Worm (Caenorhabditis elegans) whole organism, L1 larva: Measurements from ENCODE around the gene arle-14.

Experiments
- C04F5.9 ChIP-seq: sonication (generic microtip); optimal IDR thresholded peaks from 2 replicates; lab custom pipeline; 2016; ENCODE audit warnings: missing genetic modification characterization, missing compliant biosample characterization
- C16A3.4 ChIP-seq: fragments of 150-350 bp; optimal IDR thresholded peaks from 2 replicates; lab custom pipeline; 2014; ENCODE audit warnings: missing biosample characterization, missing genetic modification characterization
- aha-1 ChIP-seq: fragments of 150-350 bp; optimal IDR thresholded peaks from 2 replicates; lab custom pipeline; 2014; ENCODE audit warnings: missing biosample characterization, missing genetic modification characterization
- ama-1 ChIP-seq: fragments of 150-350 bp; optimal IDR thresholded peaks from 2 replicates; lab custom pipeline; 2014
- blmp-1 ChIP-seq: fragments of 150-350 bp; optimal IDR thresholded peaks from 2 replicates; lab custom pipeline; 2014; ENCODE audit warnings: missing biosample characterization, missing genetic modification characterization
- ceh-63 ChIP-seq: fragments of 200-800 bp; sonication (Bioruptor generic); optimal IDR thresholded peaks from 2 replicates; lab custom pipeline; 2018; ENCODE audit warnings: mild to moderate bottlenecking, missing genetic modification characterization, missing compliant biosample characterization
- ceh-8 ChIP-seq: fragments of 200-800 bp; sonication (Bioruptor generic); optimal IDR thresholded peaks from 2 replicates; lab custom pipeline; 2018; ENCODE audit warnings: mild to moderate bottlenecking, missing genetic modification characterization, moderate library complexity, missing compliant biosample characterization
- dsc-1 ChIP-seq: sonication (generic microtip); optimal IDR thresholded peaks from 2 replicates; lab custom pipeline; 2016; ENCODE audit warnings: mild to moderate bottlenecking, missing genetic modification characterization, missing compliant biosample characterization
- egl-27 ChIP-seq, 2 experiments: fragments of 150-350 bp in 1 of 2; sonication (generic microtip); optimal IDR thresholded peaks; 3 replicates each; lab custom pipeline; 2017 to 2018; ENCODE audit warnings: missing biosample characterization in 2 of 2, missing genetic modification characterization in 2 of 2, missing genetic modification reagents in 2 of 2
- elt-2 ChIP-seq: sonication (generic microtip); optimal IDR thresholded peaks from 2 replicates; lab custom pipeline; 2016; ENCODE audit warnings: missing genetic modification characterization, mild to moderate bottlenecking, inconsistent platforms, missing compliant biosample characterization, missing genetic modification reagents
- elt-3 ChIP-seq, 6 experiments: fragments of 150-350 bp in 1 of 6; sonication (generic microtip); optimal IDR thresholded peaks; 2 replicates each; lab custom pipeline; 2017 to 2018; ENCODE audit warnings: missing biosample characterization in 6 of 6, missing genetic modification characterization in 6 of 6, inconsistent platforms in 1 of 6
- ets-5 ChIP-seq: fragments of 200-800 bp; sonication (Bioruptor generic); IDR thresholded peaks from 2 replicates; pipeline ENCODE4 v1.3.6; 2022; ENCODE audit warnings: missing genetic modification characterization, missing compliant biosample characterization
- grh-1 ChIP-seq: fragments of 200-800 bp; sonication (Bioruptor generic); IDR thresholded peaks from 2 replicates; pipeline ENCODE4 v1.3.6; 2022; ENCODE audit warnings: missing genetic modification reagents, missing genetic modification characterization, missing compliant biosample characterization
- hlh-17 ChIP-seq: fragments of 200-800 bp; sonication (Bioruptor generic); optimal IDR thresholded peaks from 2 replicates; lab custom pipeline; 2018; ENCODE audit warnings: missing genetic modification characterization, mild to moderate bottlenecking, missing compliant biosample characterization, moderate library complexity, borderline replicate concordance
- hpl-2 ChIP-seq: fragments of 150-350 bp; optimal IDR thresholded peaks from 2 replicates; lab custom pipeline; 2014; ENCODE audit warnings: missing biosample characterization, missing genetic modification reagents, missing genetic modification characterization
- irx-1 ChIP-seq: sonication (generic microtip); optimal IDR thresholded peaks from 2 replicates; lab custom pipeline; 2016; ENCODE audit warnings: missing genetic modification characterization, missing compliant biosample characterization
- lin-14 ChIP-seq: fragments of 200-800 bp; sonication (Bioruptor generic); optimal IDR thresholded peaks from 2 replicates; lab custom pipeline; 2018; ENCODE audit warnings: mild to moderate bottlenecking, missing genetic modification characterization, moderate library complexity, missing compliant biosample characterization
- lin-39 ChIP-seq: fragments of 150-350 bp; optimal IDR thresholded peaks from 2 replicates; lab custom pipeline; 2014; ENCODE audit warnings: missing biosample characterization, missing genetic modification reagents, missing genetic modification characterization
- lir-3 ChIP-seq: sonication (generic microtip); optimal IDR thresholded peaks from 2 replicates; lab custom pipeline; 2016; ENCODE audit warnings: mild to moderate bottlenecking, missing genetic modification characterization, moderate library complexity, missing compliant biosample characterization; ENCODE audit not compliant: poor library complexity
- lsy-2 ChIP-seq, 2 experiments: fragments of 150-350 bp; optimal IDR thresholded peaks; 2 replicates each; lab custom pipeline; 2014; ENCODE audit warnings: missing biosample characterization in 2 of 2, missing genetic modification characterization in 2 of 2
- mab-9 ChIP-seq: fragments of 200-800 bp; sonication (Bioruptor generic); IDR thresholded peaks from 2 replicates; pipeline ENCODE4 v1.3.6; 2022; ENCODE audit warnings: missing genetic modification reagents, missing genetic modification characterization, missing compliant biosample characterization
- mef-2 ChIP-seq: fragments of 150-350 bp; optimal IDR thresholded peaks from 2 replicates; lab custom pipeline; 2014; ENCODE audit warnings: missing biosample characterization, missing genetic modification characterization
- nhr-11 ChIP-seq: fragments of 150-350 bp; optimal IDR thresholded peaks from 2 replicates; lab custom pipeline; 2014; ENCODE audit warnings: missing biosample characterization, missing genetic modification characterization
- nhr-19 ChIP-seq: fragments of 200-800 bp; sonication (Bioruptor generic); conservative IDR thresholded peaks from 2 replicates; pipeline ENCODE4 v1.3.6; 2022; ENCODE audit warnings: missing genetic modification characterization, missing compliant biosample characterization
- nhr-237 ChIP-seq: fragments of 150-350 bp; optimal IDR thresholded peaks from 2 replicates; lab custom pipeline; 2014; ENCODE audit warnings: missing biosample characterization, missing genetic modification characterization
- nhr-28 ChIP-seq: fragments of 150-350 bp; optimal IDR thresholded peaks from 2 replicates; lab custom pipeline; 2014; ENCODE audit warnings: missing biosample characterization, missing genetic modification characterization
- nhr-71 ChIP-seq: sonication (generic microtip); optimal IDR thresholded peaks from 2 replicates; lab custom pipeline; 2016; ENCODE audit warnings: mild to moderate bottlenecking, missing genetic modification characterization, moderate library complexity, missing compliant biosample characterization
- nhr-76 ChIP-seq: sonication (generic microtip); optimal IDR thresholded peaks from 2 replicates; lab custom pipeline; 2017; ENCODE audit warnings: missing biosample characterization, missing genetic modification characterization
- nhr-77 ChIP-seq: fragments of 150-350 bp; optimal IDR thresholded peaks from 2 replicates; lab custom pipeline; 2014; ENCODE audit warnings: missing biosample characterization, missing genetic modification characterization
- nhr-85 ChIP-seq: sonication (generic microtip); peaks from one replicate; lab custom pipeline; 2016; ENCODE audit warnings: missing genetic modification characterization, inconsistent platforms, missing compliant biosample characterization
- nhr-90 ChIP-seq: sonication (generic microtip); optimal IDR thresholded peaks from 2 replicates; lab custom pipeline; 2016; ENCODE audit warnings: mild to moderate bottlenecking, missing genetic modification characterization, missing compliant biosample characterization; ENCODE audit not compliant: poor library complexity
- pax-3 ChIP-seq: fragments of 200-800 bp; sonication (Bioruptor generic); optimal IDR thresholded peaks from 2 replicates; lab custom pipeline; 2018; ENCODE audit warnings: mild to moderate bottlenecking, missing genetic modification characterization, moderate library complexity, missing compliant biosample characterization
- pqm-1 ChIP-seq: sonication (generic microtip); optimal IDR thresholded peaks from 3 replicates; lab custom pipeline; 2017; ENCODE audit warnings: missing biosample characterization, missing genetic modification characterization
- skn-1 ChIP-seq: fragments of 150-350 bp; optimal IDR thresholded peaks from 2 replicates; lab custom pipeline; 2014; ENCODE audit warnings: missing biosample characterization, missing genetic modification characterization
- snu-23 ChIP-seq: sonication (generic microtip); optimal IDR thresholded peaks from 2 replicates; lab custom pipeline; 2016; ENCODE audit warnings: missing genetic modification characterization, missing compliant biosample characterization
- sox-4 ChIP-seq: sonication (generic microtip); optimal IDR thresholded peaks from 2 replicates; lab custom pipeline; 2016; ENCODE audit warnings: missing genetic modification characterization, missing compliant biosample characterization
- sptf-1 ChIP-seq: fragments of 150-350 bp; optimal IDR thresholded peaks from 2 replicates; lab custom pipeline; 2014; ENCODE audit warnings: missing biosample characterization, missing genetic modification characterization
- sup-37 ChIP-seq: fragments of 200-800 bp; sonication (Bioruptor generic); optimal IDR thresholded peaks from 2 replicates; lab custom pipeline; 2018; ENCODE audit warnings: mild to moderate bottlenecking, missing genetic modification characterization, missing compliant biosample characterization
- swsn-7 ChIP-seq: sonication (generic microtip); optimal IDR thresholded peaks from 2 replicates; lab custom pipeline; 2016; ENCODE audit warnings: missing genetic modification characterization, missing compliant biosample characterization
- unc-130 ChIP-seq: fragments of 150-350 bp; optimal IDR thresholded peaks from 2 replicates; lab custom pipeline; 2017; ENCODE audit warnings: missing biosample characterization, missing genetic modification characterization, inconsistent platforms
- vab-15 ChIP-seq: sonication (generic microtip); optimal IDR thresholded peaks from 2 replicates; lab custom pipeline; 2017; ENCODE audit warnings: missing genotype, mild to moderate bottlenecking, missing genetic modification characterization, missing compliant biosample characterization
- xbp-1 ChIP-seq: sonication (generic microtip); optimal IDR thresholded peaks from 2 replicates; lab custom pipeline; 2016; ENCODE audit warnings: missing genetic modification characterization, missing compliant biosample characterization
- zag-1 ChIP-seq: fragments of 150-350 bp; optimal IDR thresholded peaks from 2 replicates; lab custom pipeline; 2014; ENCODE audit warnings: missing biosample characterization, missing genetic modification characterization
- zip-4 ChIP-seq: fragments of 200-800 bp; sonication (Bioruptor generic); optimal IDR thresholded peaks from 2 replicates; lab custom pipeline; 2018; ENCODE audit warnings: mild to moderate bottlenecking, missing genetic modification characterization, moderate library complexity, missing compliant biosample characterization
- ztf-11 ChIP-seq, 2 experiments: sonication (generic microtip); optimal IDR thresholded peaks; 2 replicates each; lab custom pipeline; 2016 to 2017; ENCODE audit warnings: missing genetic modification characterization in 2 of 2, missing biosample characterization in 1 of 2, missing compliant biosample characterization in 1 of 2
- ztf-4 ChIP-seq: fragments of 150-350 bp; optimal IDR thresholded peaks from 2 replicates; lab custom pipeline; 2014; ENCODE audit warnings: missing biosample characterization, missing genetic modification characterization

Gene arle-14

DNA sequence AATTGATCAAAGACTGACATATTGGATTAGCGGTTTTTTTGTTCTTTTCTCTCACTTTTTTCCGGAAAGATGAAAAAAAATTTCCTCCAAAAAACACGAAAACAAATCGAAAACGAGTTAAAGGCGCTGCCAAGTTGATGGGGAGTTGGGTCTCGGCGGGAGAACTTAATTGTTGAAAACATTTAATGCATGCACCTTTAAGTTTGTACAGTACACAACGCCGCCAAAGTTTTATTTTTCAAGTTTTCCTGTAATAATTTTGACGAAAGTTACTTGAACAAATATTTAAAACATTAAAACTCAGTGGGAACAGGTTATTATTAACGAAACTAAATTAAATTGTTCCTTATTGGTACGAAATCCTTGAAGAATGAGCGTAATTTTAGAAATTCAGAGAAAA lies 8.8 kb downstream of the arle-14 start:
- TF ChIP-seq skn-1 (tag; lab: Kevin White, UChicago) (no peak), nhr-19 (no peak), nhr-77 (tag; lab: Kevin White, UChicago) (no peak), elt-2 (tag; lab: Kevin White, UChicago) (no peak), sptf-1 (no peak), xbp-1 (tag; lab: Kevin White, UChicago) (no peak), nhr-76 (tag; lab: Kevin White, UChicago) (no peak), snu-23 (GFP tag; lab: Kevin White, UChicago) (no peak), nhr-28 (tag; lab: Kevin White, UChicago) (no peak), zag-1 (tag; lab: Kevin White, UChicago) (no peak), egl-27 (tag; optimal IDR thresholded peaks at IDR 0.05; lab: Kevin White, UChicago) (no peak), aha-1 (tag; lab: Kevin White, UChicago) (no peak), lir-3 (tag; lab: Kevin White, UChicago) (no peak), mef-2 (no peak)

DNA sequence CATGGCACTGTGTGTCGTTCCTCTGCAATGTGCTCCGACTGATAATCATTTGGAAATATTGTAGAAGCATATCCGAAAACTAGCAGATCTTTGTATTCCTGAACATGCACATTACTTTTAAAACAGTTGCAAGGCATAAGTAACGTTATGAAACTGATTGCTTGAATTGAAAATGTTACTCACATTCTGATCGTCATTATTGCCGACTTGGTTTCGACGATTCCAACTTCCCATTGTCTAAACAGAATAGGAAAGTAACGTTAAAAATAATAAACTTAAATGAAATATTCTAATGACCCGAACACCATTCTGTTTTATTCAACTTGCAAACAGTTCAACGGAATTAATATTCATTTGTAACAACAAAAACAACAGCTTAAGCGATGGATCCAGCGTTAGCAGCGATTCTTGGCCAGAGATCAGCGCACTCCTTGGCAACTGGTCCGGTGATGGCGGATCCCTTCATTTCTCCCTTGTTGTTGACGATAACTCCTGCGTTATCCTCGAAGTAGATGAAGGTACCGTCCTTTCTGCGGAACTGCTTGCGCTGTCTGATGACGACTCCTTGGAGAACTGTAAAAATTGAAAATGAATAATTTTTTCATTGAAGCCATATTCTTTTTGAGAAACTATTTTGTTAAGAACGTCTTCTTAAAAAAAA lies 12.7 kb downstream of the arle-14 start, which contains the start of gene swp-1:
TSS of gene swp-1 (minus strand) at position 298 of the 661 bp plus-strand sequence.
- TF ChIP-seq nhr-85 (peak; percentile 49), lsy-2 (tag; optimal IDR thresholded peaks at IDR 0.05; lab: Kevin White, UChicago) (peak in 1 of 2 experiments; percentile 26), xbp-1 (tag; lab: Kevin White, UChicago) (no peak), lin-14 (GFP tag; lab: Kevin White, UChicago) (no peak), dsc-1 (tag; lab: Kevin White, UChicago) (no peak), elt-2 (tag; lab: Kevin White, UChicago) (no peak), nhr-90 (tag; lab: Kevin White, UChicago) (no peak), ceh-8 (GFP tag; lab: Kevin White, UChicago) (no peak), vab-15 (no peak), zip-4 (GFP tag; lab: Kevin White, UChicago) (no peak), nhr-71 (tag; lab: Kevin White, UChicago) (peak; percentile 13), swsn-7 (tag; lab: Kevin White, UChicago) (no peak), aha-1 (tag; lab: Kevin White, UChicago) (no peak), pqm-1 (tag; lab: Kevin White, UChicago) (no peak)

DNA sequence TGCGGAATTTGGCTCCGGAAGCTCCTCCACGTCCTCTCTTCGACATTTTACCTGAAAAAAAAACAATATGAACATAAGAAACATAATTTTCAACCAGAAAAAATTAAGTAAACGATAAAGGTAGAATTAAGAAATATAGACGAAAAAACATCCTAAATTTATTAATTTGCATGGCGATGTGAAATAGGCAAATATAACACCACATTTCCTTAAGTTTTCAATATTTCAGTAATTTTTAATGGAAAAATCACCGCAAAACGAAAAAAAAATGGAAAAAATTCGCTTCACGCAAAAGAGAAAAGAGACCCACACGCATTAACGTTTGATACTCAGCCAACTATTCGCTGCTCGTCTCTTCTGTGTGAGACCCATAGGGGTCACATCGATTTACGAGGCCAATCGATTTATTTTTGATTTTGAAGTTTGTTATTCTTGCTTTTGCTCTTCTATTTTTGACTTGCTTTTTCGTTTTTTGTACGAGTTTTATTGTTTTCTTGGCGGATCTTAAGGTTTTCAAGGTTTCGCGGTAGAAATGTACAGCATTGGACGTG lies 13.4 kb downstream of the arle-14 start, which contains the start of gene rpl-23:
TSS of gene rpl-23 (minus strand) at position 51 of the 551 bp plus-strand sequence.
- TF ChIP-seq unc-130 (peak; percentile 85), pax-3 (tag; lab: Kevin White, UChicago) (peak; percentile 80), lin-39 (tag; lab: Kevin White, UChicago) (peak; percentile 78), ztf-4 (tag; lab: Kevin White, UChicago) (peak; percentile 79), elt-3 (tag; optimal IDR thresholded peaks at IDR 0.05; lab: Kevin White, UChicago) (peak in 5 of 6 experiments; percentile 45 to 97 (median 83)), pqm-1 (tag; lab: Kevin White, UChicago) (no peak), snu-23 (GFP tag; lab: Kevin White, UChicago) (peak; percentile 97), nhr-11 (tag; lab: Kevin White, UChicago) (peak; percentile 80), grh-1 (GFP tag; lab: Robert Waterston, UW) (peak; percentile 70), nhr-71 (tag; lab: Kevin White, UChicago) (peak; percentile 94), skn-1 (tag; lab: Kevin White, UChicago) (peak; percentile 97), nhr-28 (tag; lab: Kevin White, UChicago) (no peak), zip-4 (GFP tag; lab: Kevin White, UChicago) (peak; percentile 71), sup-37 (no peak), C04F5.9 (tag; lab: Kevin White, UChicago) (peak; percentile 47), ets-5 (no peak), ceh-63 (GFP tag; lab: Kevin White, UChicago) (no peak), lir-3 (tag; lab: Kevin White, UChicago) (peak; percentile 80), hpl-2 (GFP tag; lab: Kevin White, UChicago) (peak; percentile 82), nhr-237 (tag; lab: Kevin White, UChicago) (peak; percentile 82), irx-1 (peak; percentile 74), sox-4 (tag; lab: Kevin White, UChicago) (no peak), ztf-11 (tag; optimal IDR thresholded peaks at IDR 0.05; lab: Kevin White, UChicago) (peak in 1 of 2 experiments; percentile 39), nhr-19 (peak; percentile 91), mef-2 (peak; percentile 27), C16A3.4 (tag; lab: Kevin White, UChicago) (peak; percentile 98), blmp-1 (tag; lab: Kevin White, UChicago) (peak; percentile 91), mab-9 (no peak), ama-1 (lab: Kevin White, UChicago) (peak; percentile 85), hlh-17 (no peak)
